Fruit fly (Drosophila melanogaster): ENCODE data around the gene Rpt2.

Rpt2 gene

dm6 chr3R:23924200-23924599, 7.2 kb downstream of the Rpt2 start, which contains the start of gene Ndc1 (continued):
- TF ChIP-seq dati (GFP tag; IDR thresholded peaks at IDR 0.05), result no peak
- no peak for TF ChIP-seq tgo (GFP tag; IDR thresholded peaks at IDR 0.05)
- TF ChIP-seq Hmr (GFP tag; optimal IDR thresholded peaks at IDR 0.05), result no peak
- peak; percentile 23 for TF ChIP-seq CoRest (tag; optimal IDR thresholded peaks at IDR 0.05)
- no peak for TF ChIP-seq da (GFP tag; optimal IDR thresholded peaks at IDR 0.05)
- no peak for TF ChIP-seq CG10565 (GFP tag; optimal IDR thresholded peaks at IDR 0.05)
- TF ChIP-seq NFAT (GFP tag; IDR thresholded peaks at IDR 0.05), result no peak
- TF ChIP-seq maf-S (GFP tag; optimal IDR thresholded peaks at IDR 0.05), result no peak
- no peak for TF ChIP-seq CG33557 (GFP tag; optimal IDR thresholded peaks at IDR 0.05)

DNA sequence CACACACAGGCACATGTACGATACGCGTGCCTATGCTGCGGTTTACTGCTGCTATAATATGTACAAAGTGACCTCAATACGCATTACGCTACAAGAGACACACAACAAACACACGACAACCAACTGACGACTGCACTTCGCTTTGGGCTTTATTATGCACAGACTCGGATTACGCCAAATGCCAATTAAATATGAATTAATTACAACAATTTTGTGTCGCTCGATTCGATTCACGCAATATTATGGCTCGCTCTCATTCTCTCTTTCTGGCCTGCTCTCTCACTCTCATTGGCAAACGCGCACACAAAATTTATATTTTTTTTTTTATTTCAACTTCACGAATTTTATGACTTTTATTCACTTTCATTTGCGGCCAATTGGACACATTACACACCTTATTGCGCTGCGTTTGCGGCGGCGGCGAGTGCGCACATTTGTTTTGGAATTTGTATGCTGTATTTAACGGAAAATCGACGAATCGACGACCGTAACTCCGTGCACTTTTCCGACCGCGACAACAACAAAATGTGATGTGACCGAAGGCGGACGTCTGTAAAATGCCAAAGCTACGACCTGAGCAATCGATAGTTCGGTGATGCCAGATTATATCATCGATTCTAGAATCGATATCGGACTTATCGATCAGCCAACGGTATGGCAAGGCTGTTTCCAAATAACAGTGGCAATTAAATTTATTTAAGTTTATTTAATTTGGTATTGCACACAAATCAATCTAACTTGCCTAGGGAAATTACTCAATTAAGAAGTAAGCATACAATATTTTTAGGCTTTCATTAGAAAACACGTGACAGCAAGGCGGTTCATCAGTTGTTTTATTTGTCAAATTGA, 8.6 kb downstream of the Rpt2 start, which contains the start of the genes sba and CG31141:
Gene sba, minus strand, starts transcription at position 472 of the 849 bp plus-strand sequence.
Gene CG31141, plus strand, starts transcription at position 799 of the 849 bp plus-strand sequence.
- TF ChIP-seq CG15514 (GFP tag; optimal IDR thresholded peaks at IDR 0.05), result peak; percentile 71
- no peak for TF ChIP-seq CG32532 (GFP tag; IDR thresholded peaks at IDR 0.05)
- TF ChIP-seq rib (GFP tag; IDR thresholded peaks at IDR 0.05), result no peak
- peak; percentile 34 for TF ChIP-seq CG2116 (GFP tag; optimal IDR thresholded peaks at IDR 0.05)
- TF ChIP-seq Aef1 (GFP tag; IDR thresholded peaks at IDR 0.05), result peak; percentile 69
- TF ChIP-seq sob (GFP tag; IDR thresholded peaks at IDR 0.05), result peak; percentile 41; the same call in 1 of the 2 replicates
- TF ChIP-seq CG1602 (GFP tag; optimal IDR thresholded peaks at IDR 0.05), result no peak
- TF ChIP-seq Xrp1 (GFP tag; IDR thresholded peaks at IDR 0.05), result no peak
- no peak for TF ChIP-seq CG31224 (GFP tag; IDR thresholded peaks at IDR 0.05)
- TF ChIP-seq Dll (GFP tag; IDR thresholded peaks at IDR 0.05; ENCODE audit: partially characterized antibody), result peak; percentile 79
- TF ChIP-seq CG2199 (GFP tag; IDR thresholded peaks at IDR 0.05), result no peak
- no peak; the same call in 1 of the 2 replicates for TF ChIP-seq chm (GFP tag; IDR thresholded peaks at IDR 0.05)
- no peak for TF ChIP-seq CG12219 (GFP tag; optimal IDR thresholded peaks at IDR 0.05)
- TF ChIP-seq al (GFP tag; IDR thresholded peaks at IDR 0.05), result no peak
- no peak for TF ChIP-seq CG9609 (GFP tag; optimal IDR thresholded peaks at IDR 0.05)
- TF ChIP-seq Hr78 (GFP tag; optimal IDR thresholded peaks at IDR 0.05), result no peak
- no peak for TF ChIP-seq wor (GFP tag; IDR thresholded peaks at IDR 0.05)
- TF ChIP-seq hbn (GFP tag; IDR thresholded peaks at IDR 0.05; ENCODE audit: partially characterized antibody), result peak; percentile 86
- peak; percentile 72; the same call in 2 of the 3 replicates for TF ChIP-seq mld (GFP tag; IDR thresholded peaks at IDR 0.05; ENCODE audit: partially characterized antibody)
- TF ChIP-seq Bdp1 (GFP tag; optimal IDR thresholded peaks at IDR 0.05), result no peak
- no peak for TF ChIP-seq CG1233 (GFP tag; optimal IDR thresholded peaks at IDR 0.05)
- peak; percentile 75 for TF ChIP-seq cg (GFP tag; optimal IDR thresholded peaks at IDR 0.05)
- no peak for TF ChIP-seq Nf-YB (GFP tag; optimal IDR thresholded peaks at IDR 0.05)
- no peak for TF ChIP-seq cwo (GFP tag; optimal IDR thresholded peaks at IDR 0.05)
- TF ChIP-seq kay (GFP tag; optimal IDR thresholded peaks at IDR 0.05), result no peak
- no peak for TF ChIP-seq D19B (GFP tag; optimal IDR thresholded peaks at IDR 0.05)
- no peak for TF ChIP-seq ewg (GFP tag; optimal IDR thresholded peaks at IDR 0.05)
- TF ChIP-seq lbe (GFP tag; optimal IDR thresholded peaks at IDR 0.05), result no peak
- TF ChIP-seq CG15601 (tag; optimal IDR thresholded peaks at IDR 0.05), result peak; percentile 56
- peak; percentile 66 for TF ChIP-seq Sin3A (optimal IDR thresholded peaks at IDR 0.05)
- peak; percentile 67 for TF ChIP-seq HmgZ (tag; optimal IDR thresholded peaks at IDR 0.05)
- TF ChIP-seq lilli (GFP tag; optimal IDR thresholded peaks at IDR 0.05), result peak; percentile 26
- TF ChIP-seq CG7963 (GFP tag; IDR thresholded peaks at IDR 0.05; ENCODE audit: partially characterized antibody), result peak; percentile 81
- peak; percentile 74 for TF ChIP-seq YL-1 (GFP tag; optimal IDR thresholded peaks at IDR 0.05)
- TF ChIP-seq CG7786 (GFP tag; optimal IDR thresholded peaks at IDR 0.05), result no peak
- no peak for TF ChIP-seq Atf3 (GFP tag; optimal IDR thresholded peaks at IDR 0.05)
- TF ChIP-seq CG18599 (GFP tag; optimal IDR thresholded peaks at IDR 0.05), result no peak
- TF ChIP-seq croc (GFP tag; conservative IDR thresholded peaks at IDR 0.05), result no peak
- no peak for TF ChIP-seq CG10274 (GFP tag; optimal IDR thresholded peaks at IDR 0.05)

Measured in whole organism, embryonic.